Worm (Caenorhabditis elegans): ENCODE measurements around the gene C50H2.7.

DNA sequence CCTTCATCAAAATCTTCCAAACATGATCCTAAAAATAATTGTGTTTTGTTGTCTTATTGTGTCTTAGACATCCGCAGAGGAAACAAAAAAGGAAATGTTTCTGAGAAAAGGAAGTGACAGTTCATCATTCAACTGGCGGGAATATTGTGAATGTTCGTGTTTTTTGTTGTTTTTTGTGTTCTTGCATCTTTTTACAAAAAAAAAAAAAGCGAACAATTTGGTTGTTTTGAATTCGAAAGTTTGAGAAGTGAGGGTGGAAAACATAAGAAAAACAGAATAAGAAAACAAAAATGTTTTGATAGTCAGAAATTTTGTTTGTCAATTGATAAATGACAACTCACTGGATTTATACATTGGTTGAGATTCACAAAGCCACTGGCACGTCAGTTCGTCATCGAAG is 13.0 kb upstream of the C50H2.7 start:
- no peak for TF ChIP-seq him-1 (tag; optimal IDR thresholded peaks at IDR 0.05)
- TF ChIP-seq W03F9.2 (tag; optimal IDR thresholded peaks at IDR 0.05): no peak
